Worm (Caenorhabditis elegans) whole organism, dauer: ENCODE data around the gene stip-1.

Source experiments
- unc-62 ChIP-seq: sonication (generic microtip); optimal IDR thresholded peaks from 2 replicates; lab custom pipeline; 2017; ENCODE audit warnings: missing biosample characterization, missing genetic modification reagents, missing genetic modification characterization

The stip-1 gene

ce11 chrII:10373536-10374169, 23.8 kb upstream of the stip-1 start:
- no peak for TF ChIP-seq unc-62 (GFP tag; lab: Kevin White, UChicago)

ce11 chrII:10373016-10373415, 23.2 kb upstream of the stip-1 start:
- no peak for TF ChIP-seq unc-62 (GFP tag; lab: Kevin White, UChicago)

- no peak for TF ChIP-seq unc-62 (GFP tag; lab: Kevin White, UChicago)
Measured at ce11 chrII:10370826-10371225, 21.0 kb upstream of the stip-1 start.

- no peak for TF ChIP-seq unc-62 (GFP tag; lab: Kevin White, UChicago)
Measured at ce11 chrII:10369547-10370028, 19.8 kb upstream of the stip-1 start, which contains the start of gene ceh-58. TSS of gene ceh-58 (minus strand) at chrII:10369597.

- TF ChIP-seq unc-62 (GFP tag; lab: Kevin White, UChicago): no peak
Measured at ce11 chrII:10367202-10367601, 17.4 kb upstream of the stip-1 start, which contains the start of gene ceh-57. TSS of gene ceh-57 (minus strand) at chrII:10367296.

- no peak for TF ChIP-seq unc-62 (GFP tag; lab: Kevin White, UChicago)
Measured at ce11 chrII:10360487-10360886, 10.7 kb upstream of the stip-1 start, which contains the start of gene C07E3.4. TSS of gene C07E3.4 (plus strand) at chrII:10360787.

- TF ChIP-seq unc-62 (GFP tag; lab: Kevin White, UChicago): no peak
Measured at ce11 chrII:10357468-10358007, 7.7 kb upstream of the stip-1 start, which contains the start of gene C07E3.3. TSS of gene C07E3.3 (minus strand) at chrII:10357518.

- TF ChIP-seq unc-62 (GFP tag; lab: Kevin White, UChicago): no peak
Measured at ce11 chrII:10351963-10352362, 2.2 kb upstream of the stip-1 start, which contains the start of gene C07E3.8. TSS of gene C07E3.8 (plus strand) at chrII:10352263.

ce11 chrII:10350487-10350886, 675 bp upstream of the stip-1 start, which contains the start of gene C07E3.9:
TSS of gene C07E3.9 (plus strand) at chrII:10350756.
- no peak for TF ChIP-seq unc-62 (GFP tag; lab: Kevin White, UChicago)

ce11 chrII:10346075-10346474, 3.7 kb downstream of the stip-1 start, which contains the start of gene C07E3.10:
TSS of gene C07E3.10 (plus strand) at chrII:10346375.
- no peak for TF ChIP-seq unc-62 (GFP tag; lab: Kevin White, UChicago)

- no peak for TF ChIP-seq unc-62 (GFP tag; lab: Kevin White, UChicago)
Measured at ce11 chrII:10345012-10345411, 4.8 kb downstream of the stip-1 start, which contains the start of gene pro-2. TSS of gene pro-2 (minus strand) at chrII:10345112.

- TF ChIP-seq unc-62 (GFP tag; lab: Kevin White, UChicago): no peak
Measured at ce11 chrII:10329754-10330153, 20.1 kb downstream of the stip-1 start.

ce11 chrII:10325615-10326232, 24.1 kb downstream of the stip-1 start, which contains the start of gene appg-1:
TSS of gene appg-1 (plus strand) at chrII:10326041.
- TF ChIP-seq unc-62 (GFP tag; lab: Kevin White, UChicago): no peak

- TF ChIP-seq unc-62 (GFP tag; lab: Kevin White, UChicago): no peak
Measured at ce11 chrII:10321410-10321809, 28.4 kb downstream of the stip-1 start, which contains the start of gene idpp-4. TSS of gene idpp-4 (plus strand) at chrII:10321460.

ce11 chrII:10317007-10317406, 32.8 kb downstream of the stip-1 start, which contains the start of gene M02G9.4:
TSS of gene M02G9.4 (plus strand) at chrII:10317307.
- TF ChIP-seq unc-62 (GFP tag; lab: Kevin White, UChicago): no peak

- no peak for TF ChIP-seq unc-62 (GFP tag; lab: Kevin White, UChicago)
Measured at ce11 chrII:10316119-10316518, 33.7 kb downstream of the stip-1 start, which contains the start of gene gcy-5. TSS of gene gcy-5 (minus strand) at chrII:10316219.
